Fruit fly (Drosophila melanogaster) whole organism, embryonic: ENCODE data around the gene Cyp4d14.

ENCODE experiments used
- Bgb ChIP-seq: fragments of 200-800 bp; sonication (Bioruptor generic); IDR thresholded peaks from 2 replicates; pipeline ENCODE4 v1.3.6; 2022; ENCODE audit warnings: missing biosample characterization, missing genetic modification characterization; ENCODE audit not compliant: partially characterized antibody
- CG10147 ChIP-seq: fragments of 200-800 bp; sonication (Bioruptor generic); optimal IDR thresholded peaks from 2 replicates; lab custom pipeline; 2019; ENCODE audit warnings: missing biosample characterization, mild to moderate bottlenecking, missing genetic modification characterization, moderate library complexity
- CG10543 ChIP-seq: fragments of 200-800 bp; sonication (Bioruptor generic); optimal IDR thresholded peaks from 3 replicates; lab custom pipeline; 2017; ENCODE audit warnings: missing biosample characterization, mild to moderate bottlenecking, missing genetic modification characterization, moderate library complexity
- CG10959 ChIP-seq: fragments of 200-800 bp; sonication (Bioruptor generic); IDR thresholded peaks from 2 replicates; pipeline ENCODE4 v1.3.6; 2022; ENCODE audit warnings: missing biosample characterization, missing genetic modification characterization
- CG13296 ChIP-seq: fragments of 200-800 bp; sonication (Bioruptor generic); optimal IDR thresholded peaks from 3 replicates; lab custom pipeline; 2018; ENCODE audit warnings: missing biosample characterization, mild to moderate bottlenecking, missing genetic modification characterization
- CG15514 ChIP-seq: fragments of 200-800 bp; sonication (Bioruptor generic); optimal IDR thresholded peaks from 3 replicates; lab custom pipeline; 2017; ENCODE audit warnings: missing biosample characterization, missing genetic modification characterization, mild to moderate bottlenecking, moderate library complexity, missing genetic modification reagents
- CG17359 ChIP-seq: fragments of 200-800 bp; sonication (Bioruptor generic); optimal IDR thresholded peaks from 3 replicates; lab custom pipeline; 2018; ENCODE audit warnings: missing biosample characterization, mild to moderate bottlenecking, missing genetic modification characterization, moderate library complexity
- CG31224 ChIP-seq: fragments of 200-800 bp; sonication (Bioruptor generic); IDR thresholded peaks from 2 replicates; pipeline ENCODE4 v1.3.6; 2022; ENCODE audit warnings: missing biosample characterization, missing genetic modification characterization
- CG32532 ChIP-seq: fragments of 200-800 bp; sonication (Bioruptor generic); IDR thresholded peaks from 2 replicates; pipeline ENCODE4 v1.3.6; 2022; ENCODE audit warnings: missing biosample characterization, missing genetic modification characterization
- CG33557 ChIP-seq: fragments of 200-800 bp; sonication (Bioruptor generic); optimal IDR thresholded peaks from 2 replicates; lab custom pipeline; 2019; ENCODE audit warnings: missing biosample characterization, mild to moderate bottlenecking, missing genetic modification characterization, moderate library complexity
- CG34376 ChIP-seq: fragments of 200-800 bp; sonication (Bioruptor generic); optimal IDR thresholded peaks from 2 replicates; lab custom pipeline; 2018; ENCODE audit warnings: missing biosample characterization, mild to moderate bottlenecking, missing genetic modification characterization
- CG6254 ChIP-seq: fragments of 200-800 bp; sonication (Bioruptor generic); optimal IDR thresholded peaks from 3 replicates; lab custom pipeline; 2017; ENCODE audit warnings: mild to moderate bottlenecking, missing biosample characterization, missing genetic modification reagents, missing genetic modification characterization
- CG6791 ChIP-seq: fragments of 200-800 bp; sonication (Bioruptor generic); IDR thresholded peaks from 3 replicates; pipeline ENCODE4 v1.3.6; 2022; ENCODE audit warnings: missing biosample characterization, missing genetic modification characterization; ENCODE audit not compliant: partially characterized antibody
- CG7928 ChIP-seq: fragments of 200-800 bp; sonication (Bioruptor generic); optimal IDR thresholded peaks from 2 replicates; lab custom pipeline; 2017; ENCODE audit warnings: missing biosample characterization, mild to moderate bottlenecking, missing genetic modification characterization
- CG8359 ChIP-seq: fragments of 200-800 bp; sonication (Bioruptor generic); optimal IDR thresholded peaks from 2 replicates; lab custom pipeline; 2017; ENCODE audit warnings: missing biosample characterization, mild to moderate bottlenecking, missing genetic modification characterization, borderline replicate concordance
- CG8924 ChIP-seq: fragments of 200-800 bp; optimal IDR thresholded peaks from 3 replicates; lab custom pipeline; 2019; ENCODE audit warnings: missing biosample characterization, mild to moderate bottlenecking, missing genetic modification characterization, moderate library complexity
- CG9609 ChIP-seq: fragments of 200-800 bp; sonication (Bioruptor generic); optimal IDR thresholded peaks from 3 replicates; lab custom pipeline; 2016; ENCODE audit warnings: missing biosample characterization, missing genetic modification characterization
- D ChIP-seq, 2 experiments: fragments of 200-800 bp in 1 of 2; fragments of >200 bp in 1 of 2; sonication (Bioruptor generic) in 1 of 2; optimal IDR thresholded peaks; 2 replicates in 1 of 2; 3 replicates in 1 of 2; lab custom pipeline; 2017; ENCODE audit warnings: mild to moderate bottlenecking in 1 of 2, missing biosample characterization in 1 of 2, missing genetic modification characterization in 1 of 2, missing genetic modification reagents in 1 of 2
- Doc3 ChIP-seq: fragments of 200-800 bp; sonication (Bioruptor generic); IDR thresholded peaks from 3 replicates; pipeline ENCODE4 v1.3.6; 2022; ENCODE audit warnings: missing biosample characterization, missing genetic modification characterization; ENCODE audit not compliant: partially characterized antibody
- E2f2 ChIP-seq: fragments of 200-800 bp; sonication (Bioruptor generic); IDR thresholded peaks from 2 replicates; pipeline ENCODE4 v1.3.6; 2022; ENCODE audit warnings: missing biosample characterization, missing genetic modification characterization
- Fer1 ChIP-seq: fragments of 200-800 bp; sonication (Bioruptor generic); optimal IDR thresholded peaks from 2 replicates; lab custom pipeline; 2017; ENCODE audit warnings: missing biosample characterization, mild to moderate bottlenecking, missing genetic modification characterization
- Fer3 ChIP-seq: fragments of 200-800 bp; sonication (Bioruptor generic); optimal IDR thresholded peaks from 2 replicates; lab custom pipeline; 2018; ENCODE audit warnings: missing biosample characterization, mild to moderate bottlenecking, missing genetic modification characterization, moderate library complexity
- Gug ChIP-seq: fragments of 200-800 bp; sonication (Bioruptor generic); IDR thresholded peaks from 4 replicates; pipeline ENCODE4 v1.3.6; 2022; ENCODE audit warnings: missing biosample characterization, missing genetic modification characterization
- NfI ChIP-seq: fragments of 200-800 bp; sonication (Bioruptor generic); optimal IDR thresholded peaks from 3 replicates; lab custom pipeline; 2018; ENCODE audit warnings: missing biosample characterization, mild to moderate bottlenecking, missing genetic modification characterization, moderate library complexity
- PHDP ChIP-seq: fragments of 200-800 bp; sonication (Bioruptor generic); optimal IDR thresholded peaks from 3 replicates; lab custom pipeline; 2018; ENCODE audit warnings: missing biosample characterization, mild to moderate bottlenecking, missing genetic modification characterization, moderate library complexity
- Pdp1 ChIP-seq, 2 experiments: fragments of 200-800 bp; sonication (Bioruptor generic); optimal IDR thresholded peaks; 3 replicates each; lab custom pipeline; 2016; ENCODE audit warnings: missing biosample characterization in 2 of 2, missing genetic modification characterization in 2 of 2, mild to moderate bottlenecking in 1 of 2, moderate library complexity in 1 of 2
- Sox102F ChIP-seq: fragments of 200-800 bp; sonication (Bioruptor generic); optimal IDR thresholded peaks from 2 replicates; lab custom pipeline; 2018; ENCODE audit warnings: missing biosample characterization, mild to moderate bottlenecking, missing genetic modification characterization, moderate library complexity
- chinmo ChIP-seq: fragments of 200-800 bp; sonication (Bioruptor generic); IDR thresholded peaks from 4 replicates; pipeline ENCODE4 v1.3.6; 2022; ENCODE audit warnings: missing biosample characterization, missing genetic modification characterization; ENCODE audit not compliant: partially characterized antibody
- crc ChIP-seq: fragments of 200-800 bp; sonication (Bioruptor generic); optimal IDR thresholded peaks from 2 replicates; lab custom pipeline; 2016; ENCODE audit warnings: missing biosample characterization, missing genetic modification characterization
- crp ChIP-seq, 2 experiments: fragments of 200-800 bp; sonication (Bioruptor generic); optimal IDR thresholded peaks; 2 replicates in 1 of 2; 3 replicates in 1 of 2; lab custom pipeline; 2017; ENCODE audit warnings: missing biosample characterization in 2 of 2, missing genetic modification characterization in 2 of 2, mild to moderate bottlenecking in 1 of 2, moderate library complexity in 1 of 2
- dmrt11E ChIP-seq: fragments of 200-800 bp; sonication (Bioruptor generic); optimal IDR thresholded peaks from 3 replicates; lab custom pipeline; 2018; ENCODE audit warnings: missing biosample characterization, mild to moderate bottlenecking, missing genetic modification characterization, moderate library complexity
- ftz-f1 ChIP-seq: fragments of 200-800 bp; sonication (Bioruptor generic); optimal IDR thresholded peaks from 2 replicates; lab custom pipeline; 2016; ENCODE audit warnings: missing biosample characterization, missing genetic modification characterization
- grau ChIP-seq: fragments of 200-800 bp; optimal IDR thresholded peaks from 3 replicates; lab custom pipeline; 2019; ENCODE audit warnings: missing biosample characterization, mild to moderate bottlenecking, missing genetic modification characterization, moderate library complexity
- grn ChIP-seq: fragments of 200-800 bp; sonication (Bioruptor generic); optimal IDR thresholded peaks from 3 replicates; lab custom pipeline; 2017; ENCODE audit warnings: missing biosample characterization, missing genetic modification characterization
- her ChIP-seq: fragments of 200-800 bp; sonication (Bioruptor generic); optimal IDR thresholded peaks from 2 replicates; lab custom pipeline; 2016; ENCODE audit warnings: missing biosample characterization, missing genetic modification characterization
- jigr1 ChIP-seq: fragments of 200-800 bp; sonication (Bioruptor generic); IDR thresholded peaks from 3 replicates; pipeline ENCODE4 v1.3.6; 2022; ENCODE audit warnings: missing biosample characterization, missing genetic modification characterization
- jing ChIP-seq: fragments of 200-800 bp; sonication (Bioruptor generic); optimal IDR thresholded peaks from 2 replicates; lab custom pipeline; 2018; ENCODE audit warnings: missing biosample characterization, mild to moderate bottlenecking, missing genetic modification characterization
- lab ChIP-seq: fragments of 200-800 bp; sonication (Bioruptor generic); optimal IDR thresholded peaks from 3 replicates; lab custom pipeline; 2017; ENCODE audit warnings: missing biosample characterization, missing genetic modification characterization, mild to moderate bottlenecking, moderate library complexity, missing genetic modification reagents
- lmd ChIP-seq: fragments of 200-800 bp; sonication (Bioruptor generic); IDR thresholded peaks from 2 replicates; pipeline ENCODE4 v1.3.6; 2022; ENCODE audit warnings: missing biosample characterization, missing genetic modification characterization
- mirr ChIP-seq: fragments of 200-800 bp; sonication (Bioruptor generic); optimal IDR thresholded peaks from 3 replicates; lab custom pipeline; 2018; ENCODE audit warnings: missing biosample characterization, mild to moderate bottlenecking, missing genetic modification characterization
- nmo ChIP-seq: fragments of 200-800 bp; sonication (Bioruptor generic); optimal IDR thresholded peaks from 2 replicates; lab custom pipeline; 2018; ENCODE audit warnings: missing biosample characterization, mild to moderate bottlenecking, missing genetic modification characterization, moderate library complexity
- pros ChIP-seq: fragments of 200-800 bp; sonication (Bioruptor generic); optimal IDR thresholded peaks from 3 replicates; lab custom pipeline; 2019; ENCODE audit warnings: missing biosample characterization, mild to moderate bottlenecking, missing genetic modification characterization, moderate library complexity
- sc ChIP-seq, 3 experiments: fragments of >200 bp in 2 of 3; fragments of 200-800 bp in 1 of 3; sonication (Bioruptor generic) in 1 of 3; optimal IDR thresholded peaks; 2 replicates in 2 of 3; 3 replicates in 1 of 3; lab custom pipeline; 2017; ENCODE audit warnings: mild to moderate bottlenecking in 1 of 3, missing biosample characterization in 1 of 3, missing genetic modification characterization in 1 of 3, missing genetic modification reagents in 1 of 3
- scrt ChIP-seq: fragments of 200-800 bp; sonication (Bioruptor generic); optimal IDR thresholded peaks from 2 replicates; lab custom pipeline; 2018; ENCODE audit warnings: missing biosample characterization, mild to moderate bottlenecking, missing genetic modification characterization, moderate library complexity
- so ChIP-seq: fragments of 200-800 bp; sonication (Bioruptor generic); IDR thresholded peaks from 3 replicates; pipeline ENCODE4 v1.3.6; 2022; ENCODE audit warnings: missing biosample characterization, missing genetic modification characterization
- tup ChIP-seq: fragments of 200-800 bp; sonication (Bioruptor generic); optimal IDR thresholded peaks from 2 replicates; lab custom pipeline; 2016; ENCODE audit warnings: missing biosample characterization, mild to moderate bottlenecking, missing genetic modification characterization, moderate library complexity
- vvl ChIP-seq: fragments of 200-800 bp; sonication (Bioruptor generic); IDR thresholded peaks from 2 replicates; pipeline ENCODE4 v1.3.6; 2022; ENCODE audit warnings: missing biosample characterization, missing genetic modification characterization
- wor ChIP-seq: fragments of 200-800 bp; sonication (Bioruptor generic); IDR thresholded peaks from 2 replicates; pipeline ENCODE4 v1.3.6; 2022; ENCODE audit warnings: missing biosample characterization, missing genetic modification characterization

Cyp4d14 gene

dm6 chrX:2161020-2161419, 14.1 kb downstream of the Cyp4d14 start (continued):
- no peak for TF ChIP-seq dmrt11E (tag; lab: Kevin White, UChicago)
- TF ChIP-seq jigr1 (GFP tag; lab: Robert Waterston, UW) = no peak
- TF ChIP-seq tup (GFP tag; lab: Kevin White, UChicago) = no peak
- TF ChIP-seq CG10959 = no peak
- TF ChIP-seq Doc3 = no peak
- peak; percentile 52 for TF ChIP-seq Fer1 (GFP tag; lab: Kevin White, UChicago)
- TF ChIP-seq jing (GFP tag; lab: Kevin White, UChicago) = no peak
- no peak for TF ChIP-seq wor
- TF ChIP-seq CG6254 (GFP tag; lab: Kevin White, UChicago) = no peak
- TF ChIP-seq so (GFP tag; lab: Robert Waterston, UW) = no peak
- TF ChIP-seq CG7928 (GFP tag; lab: Kevin White, UChicago) = no peak
- TF ChIP-seq NfI = no peak
- no peak for TF ChIP-seq D (optimal IDR thresholded peaks at IDR 0.05; lab: Kevin White, UChicago)
- TF ChIP-seq D (GFP tag; optimal IDR thresholded peaks at IDR 0.05; lab: Kevin White, UChicago) = no peak
- TF ChIP-seq Pdp1 (GFP tag; optimal IDR thresholded peaks at IDR 0.05; lab: Kevin White, UChicago) = no peak
- TF ChIP-seq sc (optimal IDR thresholded peaks at IDR 0.05; lab: Kevin White, UChicago) = no peak
- TF ChIP-seq sc (GFP tag; optimal IDR thresholded peaks at IDR 0.05; lab: Kevin White, UChicago) = no peak
- TF ChIP-seq CG8924 (tag; lab: Kevin White, UChicago) = no peak
- TF ChIP-seq crc (GFP tag; lab: Kevin White, UChicago) = no peak
- TF ChIP-seq CG17359 = no peak
- TF ChIP-seq CG10543 (GFP tag; lab: Kevin White, UChicago) = peak; percentile 48
- peak; percentile 30 for TF ChIP-seq CG15514 (GFP tag; lab: Kevin White, UChicago)
- TF ChIP-seq Fer3 (tag; lab: Kevin White, UChicago) = peak; percentile 23
- TF ChIP-seq ftz-f1 = no peak
- no peak for TF ChIP-seq PHDP
- TF ChIP-seq grn = peak; percentile 85
- TF ChIP-seq nmo (GFP tag; lab: Kevin White, UChicago) = no peak
- TF ChIP-seq her (GFP tag; lab: Kevin White, UChicago) = no peak
- TF ChIP-seq CG10147 (GFP tag; lab: Kevin White, UChicago) = no peak
- TF ChIP-seq CG9609 (GFP tag; lab: Kevin White, UChicago) = no peak
- TF ChIP-seq lab (GFP tag; lab: Kevin White, UChicago) = peak; percentile 60
- no peak for TF ChIP-seq pros (GFP tag; lab: Kevin White, UChicago)
- no peak; the same call in 3 of the 4 replicates for TF ChIP-seq Gug
- no peak for TF ChIP-seq chinmo (GFP tag; lab: Robert Waterston, UW)
- no peak for TF ChIP-seq CG8359 (GFP tag; lab: Kevin White, UChicago)
- TF ChIP-seq vvl (GFP tag; lab: Robert Waterston, UW) = no peak
- TF ChIP-seq CG13296 = peak; percentile 15
- no peak for TF ChIP-seq CG31224 (GFP tag; lab: Robert Waterston, UW)
- no peak for TF ChIP-seq CG6791
- TF ChIP-seq E2f2 (GFP tag; lab: Robert Waterston, UW) = no peak
- peak; percentile 68 for TF ChIP-seq mirr (GFP tag; lab: Kevin White, UChicago)
- TF ChIP-seq CG32532 (GFP tag; lab: Robert Waterston, UW) = peak; percentile 37; the same call in 1 of the 2 replicates
- TF ChIP-seq CG34376 (GFP tag; lab: Kevin White, UChicago) = peak; percentile 63
- TF ChIP-seq Bgb = no peak
- no peak for TF ChIP-seq scrt
- no peak for TF ChIP-seq CG33557 (GFP tag; lab: Kevin White, UChicago)
- TF ChIP-seq Sox102F (GFP tag; lab: Kevin White, UChicago) = no peak
- peak; percentile 27; the same call in 1 of the 2 replicates for TF ChIP-seq lmd (GFP tag; lab: Robert Waterston, UW)
- TF ChIP-seq grau (tag; lab: Kevin White, UChicago) = peak; percentile 8
- TF ChIP-seq crp (GFP tag; optimal IDR thresholded peaks at IDR 0.05; lab: Kevin White, UChicago) = no peak
